Fruit fly (Drosophila melanogaster) whole organism, prepupa: ENCODE data around the gene CG9932.

Experiments used
- CG11762 ChIP-seq: fragments of 200-800 bp; sonication (Bioruptor generic); optimal IDR thresholded peaks from 3 replicates; lab custom pipeline; 2016; ENCODE audit warnings: missing biosample characterization, missing genetic modification characterization; ENCODE audit not compliant: insufficient read depth
- CG11902 ChIP-seq: fragments of 200-800 bp; sonication (Bioruptor generic); optimal IDR thresholded peaks from 3 replicates; lab custom pipeline; 2016; ENCODE audit warnings: missing biosample characterization, missing genetic modification characterization
- CG1621 ChIP-seq: fragments of 200-800 bp; sonication (Bioruptor generic); optimal IDR thresholded peaks from 3 replicates; lab custom pipeline; 2018; ENCODE audit warnings: missing biosample characterization, mild to moderate bottlenecking, missing genetic modification characterization
- CG32006 ChIP-seq: fragments of 200-800 bp; sonication (Bioruptor generic); optimal IDR thresholded peaks from 3 replicates; lab custom pipeline; 2017; ENCODE audit warnings: missing biosample characterization, mild to moderate bottlenecking, missing genetic modification characterization
- CG6163 ChIP-seq: fragments of 200-800 bp; sonication (Bioruptor generic); IDR thresholded peaks from 3 replicates; pipeline ENCODE4 v1.3.6; 2022; ENCODE audit warnings: missing biosample characterization, missing genetic modification characterization
- CG6792 ChIP-seq: fragments of 200-800 bp; sonication (Bioruptor generic); optimal IDR thresholded peaks from 3 replicates; lab custom pipeline; 2016; ENCODE audit warnings: missing biosample characterization, missing genetic modification characterization
- CG6808 ChIP-seq: fragments of 200-800 bp; sonication (Bioruptor generic); optimal IDR thresholded peaks from 3 replicates; lab custom pipeline; 2017; ENCODE audit warnings: missing biosample characterization, missing genetic modification characterization, mild to moderate bottlenecking, moderate library complexity, missing genetic modification reagents
- CG6854 ChIP-seq: fragments of 200-800 bp; sonication (Bioruptor generic); optimal IDR thresholded peaks from 2 replicates; lab custom pipeline; 2017; ENCODE audit warnings: missing biosample characterization, mild to moderate bottlenecking, missing genetic modification characterization
- CG7368 ChIP-seq: fragments of 200-800 bp; sonication (Bioruptor generic); optimal IDR thresholded peaks from 3 replicates; lab custom pipeline; 2016; ENCODE audit warnings: missing biosample characterization, missing genetic modification characterization
- CG8119 ChIP-seq: fragments of 200-800 bp; sonication (Bioruptor generic); IDR thresholded peaks from 3 replicates; pipeline ENCODE4 v1.3.6; 2022; ENCODE audit warnings: missing biosample characterization, missing genetic modification characterization
- CG8319 ChIP-seq: fragments of 200-800 bp; sonication (Bioruptor generic); optimal IDR thresholded peaks from 3 replicates; lab custom pipeline; 2016; ENCODE audit warnings: missing biosample characterization, missing genetic modification characterization
- CG8632 ChIP-seq: fragments of 200-800 bp; sonication (Bioruptor generic); optimal IDR thresholded peaks from 3 replicates; lab custom pipeline; 2016; ENCODE audit warnings: missing biosample characterization, missing genetic modification characterization
- Eip75B ChIP-seq: fragments of 200-800 bp; sonication (Bioruptor generic); optimal IDR thresholded peaks from 3 replicates; lab custom pipeline; 2016; ENCODE audit warnings: missing biosample characterization, missing genetic modification characterization
- Eip78C ChIP-seq: fragments of 200-800 bp; sonication (Bioruptor generic); peaks from one replicate; lab custom pipeline; 2016; ENCODE audit warnings: missing biosample characterization, missing genetic modification characterization
- Eip93F ChIP-seq: fragments of 200-800 bp; sonication (Bioruptor generic); optimal IDR thresholded peaks from 2 replicates; lab custom pipeline; 2016; ENCODE audit warnings: missing biosample characterization, mild to moderate bottlenecking, missing genetic modification characterization
- Ets21C ChIP-seq: fragments of 200-800 bp; sonication (Bioruptor generic); optimal IDR thresholded peaks from 3 replicates; lab custom pipeline; 2016; ENCODE audit warnings: missing biosample characterization, missing genetic modification characterization
- Ets96B ChIP-seq: fragments of 200-800 bp; optimal IDR thresholded peaks from 2 replicates; lab custom pipeline; 2019; ENCODE audit warnings: missing biosample characterization, mild to moderate bottlenecking, missing genetic modification characterization, moderate library complexity
- Lpt ChIP-seq: fragments of 200-800 bp; sonication (Bioruptor generic); optimal IDR thresholded peaks from 3 replicates; lab custom pipeline; 2016; ENCODE audit warnings: missing biosample characterization, missing genetic modification characterization
- Met ChIP-seq: fragments of 200-800 bp; sonication (Bioruptor generic); optimal IDR thresholded peaks from 3 replicates; lab custom pipeline; 2016; ENCODE audit warnings: missing biosample characterization, missing genetic modification characterization
- OdsH ChIP-seq: fragments of 200-800 bp; sonication (Bioruptor generic); optimal IDR thresholded peaks from 3 replicates; lab custom pipeline; 2016; ENCODE audit warnings: missing biosample characterization, missing genetic modification characterization
- Smox ChIP-seq: fragments of 200-800 bp; sonication (Bioruptor generic); optimal IDR thresholded peaks from 3 replicates; lab custom pipeline; 2016; ENCODE audit warnings: missing biosample characterization, missing genetic modification characterization
- Sox102F ChIP-seq: fragments of 200-800 bp; sonication (Bioruptor generic); optimal IDR thresholded peaks from 2 replicates; lab custom pipeline; 2016; ENCODE audit warnings: missing biosample characterization, mild to moderate bottlenecking, missing genetic modification characterization
- Sox14 ChIP-seq: fragments of 200-800 bp; sonication (Bioruptor generic); optimal IDR thresholded peaks from 3 replicates; lab custom pipeline; 2016; ENCODE audit warnings: missing biosample characterization, missing genetic modification characterization
- Sox15 ChIP-seq: fragments of 200-800 bp; sonication (Bioruptor generic); optimal IDR thresholded peaks from 3 replicates; lab custom pipeline; 2016; ENCODE audit warnings: missing biosample characterization, missing genetic modification characterization
- achi ChIP-seq: fragments of 200-800 bp; sonication (Bioruptor generic); optimal IDR thresholded peaks from 3 replicates; lab custom pipeline; 2016; ENCODE audit warnings: missing biosample characterization, missing genetic modification characterization
- acj6 ChIP-seq: fragments of 200-800 bp; sonication (Bioruptor generic); optimal IDR thresholded peaks from 3 replicates; lab custom pipeline; 2016; ENCODE audit warnings: missing biosample characterization, missing genetic modification characterization
- dac ChIP-seq: fragments of 200-800 bp; sonication (Bioruptor generic); optimal IDR thresholded peaks from 2 replicates; lab custom pipeline; 2017; ENCODE audit warnings: missing biosample characterization, mild to moderate bottlenecking, missing genetic modification characterization
- dsx ChIP-seq: fragments of 200-800 bp; optimal IDR thresholded peaks from 3 replicates; lab custom pipeline; 2019; ENCODE audit warnings: missing biosample characterization, mild to moderate bottlenecking, missing genetic modification characterization, moderate library complexity; ENCODE audit not compliant: poor library complexity, severe bottlenecking
- eg ChIP-seq: fragments of 200-800 bp; sonication (Bioruptor generic); IDR thresholded peaks from 3 replicates; pipeline ENCODE4 v1.3.6; 2022; ENCODE audit warnings: missing biosample characterization, missing genetic modification characterization
- esn ChIP-seq: fragments of 200-800 bp; sonication (Bioruptor generic); optimal IDR thresholded peaks from 2 replicates; lab custom pipeline; 2016; ENCODE audit warnings: missing biosample characterization, mild to moderate bottlenecking, missing genetic modification characterization, moderate library complexity
- fd59A ChIP-seq: fragments of 200-800 bp; sonication (Bioruptor generic); optimal IDR thresholded peaks from 2 replicates; lab custom pipeline; 2017; ENCODE audit warnings: missing biosample characterization, mild to moderate bottlenecking, missing genetic modification characterization, missing genetic modification reagents
- fkh ChIP-seq: fragments of 200-800 bp; sonication (Bioruptor generic); optimal IDR thresholded peaks from 3 replicates; lab custom pipeline; 2017; ENCODE audit warnings: missing biosample characterization, mild to moderate bottlenecking, missing genetic modification characterization, moderate library complexity
- lz ChIP-seq: fragments of 200-800 bp; sonication (Bioruptor generic); optimal IDR thresholded peaks from 3 replicates; lab custom pipeline; 2016; ENCODE audit warnings: missing biosample characterization, missing genetic modification characterization
- net ChIP-seq: fragments of 200-800 bp; sonication (Bioruptor generic); optimal IDR thresholded peaks from 3 replicates; lab custom pipeline; 2016; ENCODE audit warnings: missing biosample characterization, missing genetic modification characterization
- pdm3 ChIP-seq: fragments of 200-800 bp; sonication (Bioruptor generic); optimal IDR thresholded peaks from 3 replicates; lab custom pipeline; 2016; ENCODE audit warnings: missing biosample characterization, missing genetic modification characterization
- spab ChIP-seq: fragments of 200-800 bp; sonication (Bioruptor generic); optimal IDR thresholded peaks from 2 replicates; lab custom pipeline; 2017; ENCODE audit warnings: missing biosample characterization, mild to moderate bottlenecking, missing genetic modification characterization, missing genetic modification reagents
- ss ChIP-seq, 2 experiments: fragments of 200-800 bp; sonication (Bioruptor generic); optimal IDR thresholded peaks; 2 replicates in 1 of 2; 3 replicates in 1 of 2; lab custom pipeline; 2017 to 2018; ENCODE audit warnings: mild to moderate bottlenecking in 2 of 2, missing biosample characterization in 2 of 2, missing genetic modification characterization in 2 of 2, moderate library complexity in 1 of 2
- svp ChIP-seq: fragments of 200-800 bp; sonication (Bioruptor generic); peaks from one replicate; lab custom pipeline; 2016; ENCODE audit warnings: missing biosample characterization, missing genetic modification characterization

Gene CG9932

DNA sequence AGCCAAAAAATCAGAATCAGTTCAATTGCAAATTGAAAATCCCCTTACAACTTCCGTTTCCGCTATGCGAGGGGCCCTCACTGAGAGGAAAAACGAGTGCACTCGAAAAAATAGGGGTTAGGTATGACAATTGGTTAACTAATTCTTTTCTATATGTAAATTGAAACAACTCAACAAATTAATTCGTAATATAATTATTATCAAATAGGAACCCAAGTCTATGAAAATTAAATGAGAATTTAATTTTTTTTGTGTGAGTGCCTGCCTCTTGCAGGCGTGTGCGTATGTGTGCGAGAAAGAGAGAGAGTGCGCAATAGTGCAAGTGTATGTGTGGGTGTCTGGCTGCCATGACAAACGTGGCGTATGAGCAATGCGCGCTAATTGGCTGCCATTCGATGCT, 77.8 kb downstream of the CG9932 start:
- TF ChIP-seq Ets96B (tag; lab: Kevin White, UChicago), result no peak
- TF ChIP-seq Eip78C (GFP tag; lab: Kevin White, UChicago), result no peak
- 0 out of 3 replicates have a peak, but pooled peaks have one; percentile 36 for TF ChIP-seq CG8119 (GFP tag; lab: Robert Waterston, UW)
- peak; percentile 41 for TF ChIP-seq Eip75B (GFP tag; lab: Kevin White, UChicago)
- peak; percentile 3 for TF ChIP-seq CG8632 (GFP tag; lab: Kevin White, UChicago)
- peak; percentile 55; the same call in 2 of the 3 replicates for TF ChIP-seq CG6163 (GFP tag; lab: Robert Waterston, UW)
- peak; percentile 34 for TF ChIP-seq CG32006
- TF ChIP-seq Sox102F (GFP tag; lab: Kevin White, UChicago), result peak; percentile 30
- peak; percentile 10 for TF ChIP-seq Sox14 (GFP tag; lab: Kevin White, UChicago)
- TF ChIP-seq svp (GFP tag; lab: Kevin White, UChicago), result peak; percentile 48
- TF ChIP-seq Eip93F (GFP tag; lab: Kevin White, UChicago), result no peak
- TF ChIP-seq lz, result peak; percentile 1
- peak; percentile 18 for TF ChIP-seq achi
- peak; percentile 9 for TF ChIP-seq pdm3 (GFP tag; lab: Kevin White, UChicago)
- peak; percentile 10 for TF ChIP-seq OdsH (GFP tag; lab: Kevin White, UChicago)
- TF ChIP-seq CG11902, result no peak
- TF ChIP-seq esn, result peak; percentile 24
- TF ChIP-seq CG7368, result no peak
- TF ChIP-seq fd59A (GFP tag; lab: Kevin White, UChicago), result peak; percentile 12
- TF ChIP-seq acj6 (GFP tag; lab: Kevin White, UChicago), result peak; percentile 25
- TF ChIP-seq Smox (GFP tag; lab: Kevin White, UChicago), result peak; percentile 14
- TF ChIP-seq, all 60 proteins: peak for 16

DNA sequence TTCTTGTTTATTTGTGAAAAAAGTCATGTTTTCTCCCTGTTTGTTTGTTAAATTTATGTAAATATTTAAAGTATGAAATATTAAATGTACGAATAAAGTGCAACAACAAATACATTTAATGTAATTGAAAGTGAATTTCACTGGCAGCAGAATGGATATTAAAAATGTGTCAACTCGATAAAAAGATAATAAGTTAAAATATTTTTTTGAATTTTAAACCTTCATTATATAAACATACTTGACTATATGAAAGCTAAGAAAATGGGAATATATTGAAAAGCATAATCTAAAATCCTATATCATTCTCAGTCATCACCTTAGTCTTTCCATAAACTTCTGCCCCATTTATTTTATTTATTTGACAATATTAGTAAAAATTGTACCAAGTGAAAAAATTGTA, 81.5 kb downstream of the CG9932 start, which contains the start of gene Vha68-3:
Gene Vha68-3 (plus strand): TSS at position 301 of the 400 bp plus-strand sequence.
- TF ChIP-seq dac (GFP tag; lab: Kevin White, UChicago) (no peak), spab (GFP tag; lab: Kevin White, UChicago) (no peak), pdm3 (GFP tag; lab: Kevin White, UChicago) (no peak), CG6808 (GFP tag; lab: Kevin White, UChicago) (no peak), CG6792 (GFP tag; lab: Kevin White, UChicago) (no peak)

DNA sequence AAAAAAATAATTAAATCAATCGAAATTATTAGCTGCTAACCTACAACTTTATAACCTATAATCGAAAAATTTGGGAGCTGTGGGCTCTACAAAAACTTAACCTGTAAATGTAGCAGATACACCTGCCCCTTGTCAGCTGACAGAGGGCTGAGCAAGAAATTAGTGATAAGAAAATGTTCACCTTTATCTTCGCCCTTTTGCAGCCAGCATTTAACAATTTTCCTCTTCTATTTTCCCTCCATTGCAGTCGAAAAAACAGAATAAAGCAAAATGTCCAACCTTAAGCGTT, 84.6 kb downstream of the CG9932 start:
- TF ChIP-seq fkh (GFP tag; lab: Kevin White, UChicago) (no peak), CG6854 (GFP tag; lab: Kevin White, UChicago) (no peak), CG1621 (tag; lab: Kevin White, UChicago) (no peak), spab (GFP tag; lab: Kevin White, UChicago) (no peak), Ets21C (no peak), Met (GFP tag; lab: Kevin White, UChicago) (no peak), Lpt (GFP tag; lab: Kevin White, UChicago) (no peak), dsx (GFP tag; lab: Kevin White, UChicago) (no peak), pdm3 (GFP tag; lab: Kevin White, UChicago) (no peak), ss (GFP tag; optimal IDR thresholded peaks at IDR 0.05; lab: Kevin White, UChicago) (no peak), net (GFP tag; lab: Kevin White, UChicago) (no peak), CG8119 (GFP tag; lab: Robert Waterston, UW) (no peak), CG8319 (GFP tag; lab: Kevin White, UChicago) (no peak), CG11902 (no peak), CG11762 (GFP tag; lab: Kevin White, UChicago) (no peak), Sox15 (no peak), Ets96B (tag; lab: Kevin White, UChicago) (no peak), eg (no peak)
- TF ChIP-seq, all 60 proteins: peak for 0
